Worm (Caenorhabditis elegans) whole organism, L1 larva: ENCODE measurements around the gene acer-1.

Experiments
- dpl-1 ChIP-seq, 3 experiments: fragments of 150-350 bp in 2 of 3; sonication (generic microtip) in 1 of 3; optimal IDR thresholded peaks; 2 replicates each; lab custom pipeline; 2014 to 2017; ENCODE audit warnings: missing biosample characterization in 3 of 3, missing genetic modification characterization in 3 of 3, missing genetic modification reagents in 3 of 3
- pqm-1 ChIP-seq: sonication (generic microtip); optimal IDR thresholded peaks from 3 replicates; lab custom pipeline; 2017; ENCODE audit warnings: missing biosample characterization, missing genetic modification characterization
- swsn-7 ChIP-seq: sonication (generic microtip); optimal IDR thresholded peaks from 2 replicates; lab custom pipeline; 2016; ENCODE audit warnings: missing genetic modification characterization, missing compliant biosample characterization
- zag-1 ChIP-seq: fragments of 150-350 bp; optimal IDR thresholded peaks from 2 replicates; lab custom pipeline; 2014; ENCODE audit warnings: missing biosample characterization, missing genetic modification characterization

DNA sequence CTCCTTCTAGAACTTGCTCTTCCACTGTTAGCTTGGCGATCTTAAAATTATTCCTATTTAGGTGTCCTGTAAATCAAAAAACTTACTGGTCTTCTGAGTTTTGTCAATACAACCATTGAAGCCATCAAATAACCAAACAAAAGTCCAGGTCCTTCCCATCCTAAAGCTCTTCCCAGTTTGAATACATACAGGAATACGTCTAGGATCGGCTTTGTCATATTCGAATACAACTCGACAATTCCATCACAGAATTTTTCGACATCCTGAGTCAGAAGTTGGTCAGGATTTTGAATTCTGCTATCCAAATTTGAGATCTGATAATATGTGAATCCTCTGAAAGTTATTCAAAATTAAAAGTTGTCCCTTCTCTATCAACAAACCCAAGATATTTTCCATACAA, 7.9 kb downstream of the acer-1 start:
- TF ChIP-seq pqm-1 (tag; lab: Kevin White, UChicago) (no peak), swsn-7 (no peak), zag-1 (no peak), dpl-1 (GFP tag; optimal IDR thresholded peaks at IDR 0.05; lab: Kevin White, UChicago) (no peak)
